Worm (Caenorhabditis elegans) whole organism, young adult: ENCODE measurements around the gene F16G10.11.

Experiments
- B0035.1 ChIP-seq: sonication (generic microtip); optimal IDR thresholded peaks from 2 replicates; lab custom pipeline; 2016; ENCODE audit warnings: missing genetic modification characterization, mild to moderate bottlenecking, missing compliant biosample characterization, missing genotype, missing genetic modification reagents
- B0336.3 ChIP-seq: fragments of 200-800 bp; sonication (Bioruptor generic); IDR thresholded peaks from 2 replicates; pipeline ENCODE4 v1.3.6; 2022; ENCODE audit warnings: missing genetic modification characterization, missing compliant biosample characterization
- C06A6.2 ChIP-seq: fragments of 200-800 bp; sonication (Bioruptor generic); conservative IDR thresholded peaks from 2 replicates; pipeline ENCODE4 v1.3.6; 2022; ENCODE audit warnings: missing genetic modification characterization, missing compliant biosample characterization
- F39B2.1 ChIP-seq: fragments of 200-800 bp; sonication (Bioruptor generic); IDR thresholded peaks from 2 replicates; pipeline ENCODE4 v1.3.6; 2022; ENCODE audit warnings: missing genetic modification reagents, missing genetic modification characterization, missing compliant biosample characterization
- F55B11.4 ChIP-seq: sonication (generic microtip); optimal IDR thresholded peaks from 2 replicates; lab custom pipeline; 2016; ENCODE audit warnings: missing compliant biosample characterization, missing genetic modification characterization, borderline replicate concordance; ENCODE audit not compliant: insufficient read depth
- Y53G8AR.9 ChIP-seq: fragments of 200-800 bp; sonication (Bioruptor generic); conservative IDR thresholded peaks from 2 replicates; pipeline ENCODE4 v1.3.6; 2022; ENCODE audit warnings: missing genetic modification reagents, missing genetic modification characterization, missing compliant biosample characterization
- Y56A3A.18 ChIP-seq: fragments of 200-800 bp; sonication (Bioruptor generic); IDR thresholded peaks from 2 replicates; pipeline ENCODE4 v1.3.6; 2022; ENCODE audit warnings: missing genetic modification reagents, missing genetic modification characterization, missing compliant biosample characterization
- Y67H2A.10 ChIP-seq: fragments of 200-800 bp; sonication (Bioruptor generic); conservative IDR thresholded peaks from 2 replicates; pipeline ENCODE4 v1.3.6; 2022; ENCODE audit warnings: missing genetic modification reagents, missing genetic modification characterization, missing compliant biosample characterization
- bed-1 ChIP-seq: fragments of 200-800 bp; sonication (Bioruptor generic); IDR thresholded peaks from 2 replicates; pipeline ENCODE4 v1.3.6; 2022; ENCODE audit warnings: missing genetic modification reagents, missing genetic modification characterization, missing compliant biosample characterization
- bed-2 ChIP-seq: fragments of 200-800 bp; sonication (Bioruptor generic); IDR thresholded peaks from 2 replicates; pipeline ENCODE4 v1.3.6; 2022; ENCODE audit warnings: missing genetic modification reagents, missing genetic modification characterization, missing compliant biosample characterization
- cebp-2 ChIP-seq: fragments of 200-800 bp; sonication (Bioruptor generic); IDR thresholded peaks from 2 replicates; pipeline ENCODE4 v1.3.6; 2022; ENCODE audit warnings: missing genetic modification characterization, missing compliant biosample characterization
- chd-7 ChIP-seq: sonication (generic microtip); optimal IDR thresholded peaks from 2 replicates; lab custom pipeline; 2016; ENCODE audit warnings: mild to moderate bottlenecking, missing genetic modification characterization, moderate library complexity, missing compliant biosample characterization
- dpff-1 ChIP-seq: sonication (generic microtip); optimal IDR thresholded peaks from 2 replicates; lab custom pipeline; 2017; ENCODE audit warnings: mild to moderate bottlenecking, missing genetic modification characterization, missing compliant biosample characterization
- dpl-1 ChIP-seq: fragments of 150-350 bp; optimal IDR thresholded peaks from 2 replicates; lab custom pipeline; 2014; ENCODE audit warnings: missing biosample characterization, missing genetic modification reagents, missing genetic modification characterization
- gei-17 ChIP-seq: fragments of 200-800 bp; sonication (Bioruptor generic); optimal IDR thresholded peaks from 2 replicates; lab custom pipeline; 2018; ENCODE audit warnings: mild to moderate bottlenecking, missing genetic modification characterization, missing compliant biosample characterization
- hlh-26 ChIP-seq: fragments of 200-800 bp; sonication (Bioruptor generic); conservative IDR thresholded peaks from 2 replicates; pipeline ENCODE4 v1.3.6; 2022; ENCODE audit warnings: missing genetic modification reagents, missing genetic modification characterization, missing compliant biosample characterization
- lag-1 ChIP-seq: fragments of 200-800 bp; sonication (Bioruptor generic); IDR thresholded peaks from 2 replicates; pipeline ENCODE4 v1.3.6; 2022; ENCODE audit warnings: missing genetic modification reagents, missing genetic modification characterization, missing compliant biosample characterization
- lin-35 ChIP-seq, 3 experiments: fragments of 150-350 bp in 2 of 3; sonication (generic microtip) in 1 of 3; optimal IDR thresholded peaks; 2 replicates each; lab custom pipeline; 2014 to 2018; ENCODE audit warnings: missing biosample characterization in 3 of 3, missing genetic modification characterization in 3 of 3, missing genetic modification reagents in 3 of 3
- lsy-27 ChIP-seq: sonication (generic microtip); optimal IDR thresholded peaks from 2 replicates; lab custom pipeline; 2017; ENCODE audit warnings: missing genetic modification characterization, mild to moderate bottlenecking, missing compliant biosample characterization, antibody characterized with exemption, missing genotype, borderline replicate concordance; ENCODE audit not compliant: insufficient read depth
- madf-6 ChIP-seq: fragments of 200-800 bp; sonication (Bioruptor generic); IDR thresholded peaks from 2 replicates; pipeline ENCODE4 v1.3.6; 2022; ENCODE audit warnings: missing genetic modification reagents, missing genetic modification characterization, missing compliant biosample characterization
- mes-4 ChIP-seq: sonication (generic microtip); optimal IDR thresholded peaks from 2 replicates; lab custom pipeline; 2016; ENCODE audit warnings: missing genotype, missing genetic modification characterization, missing compliant biosample characterization
- nfyb-1 ChIP-seq: fragments of 200-800 bp; sonication (Bioruptor generic); IDR thresholded peaks from 2 replicates; pipeline ENCODE4 v1.3.6; 2022; ENCODE audit warnings: missing genetic modification reagents, missing genetic modification characterization, missing compliant biosample characterization
- nhr-120 ChIP-seq: fragments of 200-800 bp; sonication (Bioruptor generic); IDR thresholded peaks from 2 replicates; pipeline ENCODE4 v1.3.6; 2022; ENCODE audit warnings: missing genetic modification characterization, missing compliant biosample characterization
- nhr-90 ChIP-seq: sonication (generic microtip); optimal IDR thresholded peaks from 2 replicates; lab custom pipeline; 2016; ENCODE audit warnings: missing genotype, mild to moderate bottlenecking, missing genetic modification characterization, missing compliant biosample characterization
- sea-2 ChIP-seq: fragments of 200-800 bp; sonication (Bioruptor generic); IDR thresholded peaks from 2 replicates; pipeline ENCODE4 v1.3.6; 2022; ENCODE audit warnings: missing genetic modification characterization, missing compliant biosample characterization
- somi-1 ChIP-seq: fragments of 200-800 bp; sonication (Bioruptor generic); optimal IDR thresholded peaks from 2 replicates; lab custom pipeline; 2018; ENCODE audit warnings: mild to moderate bottlenecking, missing genetic modification characterization, missing compliant biosample characterization
- xnd-1 ChIP-seq: sonication (generic microtip); optimal IDR thresholded peaks from 2 replicates; lab custom pipeline; 2016; ENCODE audit warnings: missing genotype, missing genetic modification reagents, missing genetic modification characterization, missing compliant biosample characterization
- ztf-22 ChIP-seq: fragments of 200-800 bp; sonication (Bioruptor generic); optimal IDR thresholded peaks from 2 replicates; lab custom pipeline; 2018; ENCODE audit warnings: mild to moderate bottlenecking, missing genetic modification characterization, moderate library complexity, missing compliant biosample characterization

Gene F16G10.11

DNA sequence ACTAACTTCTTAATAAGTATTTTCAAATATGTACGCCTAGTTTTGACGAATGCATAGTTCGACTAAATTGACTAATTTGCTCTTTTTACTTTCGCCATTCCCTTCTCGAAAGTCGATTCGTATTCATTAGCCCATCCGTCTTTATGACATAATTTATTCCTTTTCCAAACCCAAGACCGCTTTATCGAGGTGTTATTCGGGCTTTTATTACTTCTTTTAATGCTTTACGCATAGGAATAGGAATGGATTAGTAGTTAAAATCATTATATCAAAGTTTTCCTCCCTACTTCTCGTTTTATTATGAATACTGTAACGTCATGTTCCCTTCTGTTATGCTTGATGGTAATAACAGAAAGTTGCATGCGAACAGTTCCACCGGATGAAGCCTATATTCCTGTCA lies 18.7 kb downstream of the F16G10.11 start, which contains the start of gene F16G10.2:
Gene F16G10.2, plus strand, starts transcription at position 301 of the 400 bp plus-strand sequence.
- TF ChIP-seq bed-1 (GFP tag; lab: Robert Waterston, UW) = no peak
- TF ChIP-seq mes-4 (tag; lab: Kevin White, UChicago) = no peak

DNA sequence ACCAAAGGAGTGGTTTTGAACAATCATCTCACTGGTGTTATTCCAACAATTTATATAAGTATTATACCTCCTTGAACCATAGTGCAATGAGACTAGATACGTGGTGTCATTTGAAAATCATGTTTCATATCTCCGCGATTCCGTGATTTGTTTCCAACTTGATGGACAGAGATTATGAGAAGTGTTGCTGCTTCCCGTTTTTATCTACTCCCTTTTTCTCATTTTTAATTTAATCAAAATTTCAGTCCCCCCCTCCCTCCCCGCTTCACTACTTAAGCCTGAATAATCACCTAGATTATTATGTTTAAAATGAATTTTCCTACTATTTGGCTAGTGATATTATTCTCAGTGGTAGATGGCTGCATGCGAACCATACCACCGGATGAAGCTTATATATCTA lies 21.6 kb downstream of the F16G10.11 start, which contains the start of gene F16G10.3:
Gene F16G10.3, plus strand, starts transcription at position 301 of the 400 bp plus-strand sequence.
- TF ChIP-seq lag-1 (GFP tag; lab: Robert Waterston, UW) = no peak
- TF ChIP-seq B0035.1 (tag; lab: Kevin White, UChicago) = no peak
- TF ChIP-seq nfyb-1 (GFP tag; lab: Robert Waterston, UW) = no peak
- no peak for TF ChIP-seq hlh-26
- no peak for TF ChIP-seq lsy-27 (tag; lab: Kevin White, UChicago)
- no peak for TF ChIP-seq Y53G8AR.9 (GFP tag; lab: Robert Waterston, UW)
- no peak for TF ChIP-seq xnd-1 (tag; lab: Kevin White, UChicago)
- TF ChIP-seq cebp-2 (GFP tag; lab: Robert Waterston, UW) = no peak
- TF ChIP-seq nhr-90 = no peak
- TF ChIP-seq, all 124 proteins: peak for 0

ce11 chrII:2368956-2369355 lies 24.8 kb downstream of the F16G10.11 start, which contains the start of gene hpo-25:
TSS of gene hpo-25 (plus strand) at chrII:2369256.
- no peak for TF ChIP-seq C06A6.2 (GFP tag; lab: Robert Waterston, UW)
- TF ChIP-seq F55B11.4 (tag; lab: Kevin White, UChicago) = no peak
- TF ChIP-seq somi-1 (GFP tag; lab: Kevin White, UChicago) = no peak
- no peak for TF ChIP-seq bed-2 (GFP tag; lab: Robert Waterston, UW)
- no peak for TF ChIP-seq Y56A3A.18 (GFP tag; lab: Robert Waterston, UW)

DNA sequence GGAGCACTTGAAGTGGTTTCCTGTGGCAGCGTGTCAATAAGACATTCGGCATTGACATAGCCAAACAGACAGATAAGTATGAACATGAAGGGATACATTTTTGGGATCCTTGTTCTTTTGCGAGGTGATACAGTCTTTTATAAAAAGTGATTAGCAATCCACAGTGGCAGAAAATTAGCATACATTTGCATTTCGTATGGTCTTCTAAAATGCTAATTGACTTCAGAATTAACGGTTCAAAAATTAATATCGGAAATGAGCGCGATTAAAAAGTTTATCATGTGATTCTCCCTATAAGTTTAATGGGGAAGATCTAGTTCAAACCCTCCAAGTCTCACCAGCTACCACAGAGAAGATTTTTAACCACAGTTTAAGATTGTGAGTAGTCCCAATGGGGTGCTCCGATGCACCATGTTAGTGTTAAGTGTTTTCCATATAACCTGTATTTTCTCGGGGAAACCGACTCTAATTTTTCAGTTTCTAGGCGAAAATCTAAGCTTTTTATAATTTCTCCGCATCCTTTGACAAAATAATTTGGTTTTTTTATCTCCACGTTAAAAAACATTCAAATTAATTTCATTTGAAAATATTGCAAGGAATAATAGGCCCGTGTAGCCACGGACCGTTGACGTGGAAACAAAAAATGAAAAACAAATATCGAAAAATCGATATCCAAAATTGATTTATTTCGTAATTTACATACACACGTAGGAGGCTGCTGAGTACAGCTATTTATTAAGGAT lies 26.9 kb downstream of the F16G10.11 start, which contains the start of the genes F43C11.12 and F16G10.5:
Gene F43C11.12, minus strand, starts transcription at position 101 of the 743 bp plus-strand sequence.
Gene F16G10.5, plus strand, starts transcription at position 693 of the 743 bp plus-strand sequence.
- no peak for TF ChIP-seq nhr-120
- TF ChIP-seq F39B2.1 = no peak
- TF ChIP-seq bed-2 (GFP tag; lab: Robert Waterston, UW) = no peak
- TF ChIP-seq F55B11.4 (tag; lab: Kevin White, UChicago) = no peak
- TF ChIP-seq gei-17 (GFP tag; lab: Kevin White, UChicago) = no peak
- no peak for TF ChIP-seq B0336.3 (GFP tag; lab: Robert Waterston, UW)
- TF ChIP-seq madf-6 (GFP tag; lab: Robert Waterston, UW) = no peak
- TF ChIP-seq sea-2 (GFP tag; lab: Robert Waterston, UW) = no peak

ce11 chrII:2363673-2364072 lies 30.0 kb downstream of the F16G10.11 start, which contains the start of gene F43C11.11:
TSS of gene F43C11.11 (minus strand) at chrII:2363773.
- no peak for TF ChIP-seq mes-4 (tag; lab: Kevin White, UChicago)
- no peak for TF ChIP-seq dpff-1 (tag; lab: Kevin White, UChicago)
- no peak for TF ChIP-seq Y53G8AR.9 (GFP tag; lab: Robert Waterston, UW)
- TF ChIP-seq chd-7 (tag; lab: Kevin White, UChicago) = no peak
- TF ChIP-seq Y67H2A.10 (GFP tag; lab: Robert Waterston, UW) = no peak
- TF ChIP-seq dpl-1 (GFP tag; lab: Kevin White, UChicago) = no peak
- TF ChIP-seq ztf-22 (GFP tag; lab: Kevin White, UChicago) = no peak

ce11 chrII:2359965-2360364 lies 33.8 kb downstream of the F16G10.11 start, which contains the start of gene F43C11.16:
TSS of gene F43C11.16 (minus strand) at chrII:2360065.
- TF ChIP-seq chd-7 (tag; lab: Kevin White, UChicago) = no peak
- TF ChIP-seq lin-35 (GFP tag; optimal IDR thresholded peaks at IDR 0.05; lab: Kevin White, UChicago) = no peak
